4 worm cellular contexts compared by ENCODE assay signal in genomic region chrIII:13070548-13071050, ce11.
TF ChIP-seq lines count a peak whose summit lies in the region.

TSS of gene Y39E4B.6 (plus strand) at chrIII:13070756.

TF ChIP-seq in whole organism, L2 larva, 48 proteins besides CTCF, POLR2A, EP300 and RAD21 (continues in another document):
- TF ChIP-seq nhr-10 (tag; optimal IDR thresholded peaks at IDR 0.05; lab: Kevin White, UChicago) (peak; percentile 64), elt-3 (tag; optimal IDR thresholded peaks at IDR 0.05; lab: Kevin White, UChicago) (no peak), nhr-21 (tag; optimal IDR thresholded peaks at IDR 0.05; lab: Kevin White, UChicago) (peak; percentile 92), alr-1 (tag; optimal IDR thresholded peaks at IDR 0.05; lab: Kevin White, UChicago) (no peak), dmd-4 (tag; optimal IDR thresholded peaks at IDR 0.05; lab: Kevin White, UChicago) (no peak), ztf-1 (GFP tag; conservative IDR thresholded peaks at IDR 0.05; lab: Robert Waterston, UW) (0 out of 2 replicates have a peak, but pooled peaks have one; percentile 60), nhr-23 (tag; optimal IDR thresholded peaks at IDR 0.05; lab: Kevin White, UChicago) (no peak), R02D3.7 (tag; optimal IDR thresholded peaks at IDR 0.05; lab: Kevin White, UChicago) (no peak), ztf-11 (tag; optimal IDR thresholded peaks at IDR 0.05; lab: Kevin White, UChicago) (peak; percentile 59), egl-27 (tag; optimal IDR thresholded peaks at IDR 0.05; lab: Kevin White, UChicago) (peak; percentile 95), nhr-11 (tag; optimal IDR thresholded peaks at IDR 0.05; lab: Kevin White, UChicago) (no peak), lin-11 (tag; optimal IDR thresholded peaks at IDR 0.05; lab: Kevin White, UChicago) (peak; percentile 92), fos-1 (tag; optimal IDR thresholded peaks at IDR 0.05; lab: Kevin White, UChicago) (peak; percentile 87), gmeb-1 (tag; optimal IDR thresholded peaks at IDR 0.05; lab: Kevin White, UChicago) (peak; percentile 87), mbf-1 (tag; optimal IDR thresholded peaks at IDR 0.05; lab: Kevin White, UChicago) (no peak), ztf-4 (tag; optimal IDR thresholded peaks at IDR 0.05; lab: Kevin White, UChicago) (peak; percentile 90), Y55F3AM.14 (GFP tag; optimal IDR thresholded peaks at IDR 0.05; lab: Kevin White, UChicago) (peak; percentile 98), nhr-12 (tag; optimal IDR thresholded peaks at IDR 0.05; lab: Kevin White, UChicago) (peak; percentile 22), unc-55 (GFP tag; optimal IDR thresholded peaks at IDR 0.05; lab: Kevin White, UChicago) (peak; percentile 98), sma-3 (GFP tag; optimal IDR thresholded peaks at IDR 0.05; lab: Kevin White, UChicago) (peak; percentile 98), snpc-4 (tag; optimal IDR thresholded peaks at IDR 0.05; lab: Kevin White, UChicago) (peak; percentile 73), ceh-16 (tag; optimal IDR thresholded peaks at IDR 0.05; lab: Kevin White, UChicago) (peak; percentile 62), blmp-1 (tag; optimal IDR thresholded peaks at IDR 0.05; lab: Kevin White, UChicago; ENCODE audit: insufficient read depth) (peak; percentile 85)

TF ChIP-seq in whole organism, L4 larva, 104 proteins besides CTCF, POLR2A, EP300 and RAD21 (continues in another document):
- TF ChIP-seq T26A8.4 (GFP tag; IDR thresholded peaks at IDR 0.05; lab: Robert Waterston, UW), result peak; percentile 89
- no peak for TF ChIP-seq Y105C5A.15 (GFP tag; IDR thresholded peaks at IDR 0.05; lab: Robert Waterston, UW)
- peak; percentile 35 to 97 for TF ChIP-seq hif-1 (tag; optimal IDR thresholded peaks at IDR 0.05; lab: Kevin White, UChicago)
- TF ChIP-seq saeg-2 (GFP tag; IDR thresholded peaks at IDR 0.05; lab: Robert Waterston, UW), result peak; percentile 79; the same call in 1 of the 2 replicates
- peak; percentile 95 for TF ChIP-seq F37D6.2 (tag; optimal IDR thresholded peaks at IDR 0.05; lab: Kevin White, UChicago)
- TF ChIP-seq sdz-12 (GFP tag; optimal IDR thresholded peaks at IDR 0.05; lab: Kevin White, UChicago), result peak; percentile 36
- TF ChIP-seq rbr-2 (tag; optimal IDR thresholded peaks at IDR 0.05; lab: Kevin White, UChicago), result peak; percentile 98
- peak; percentile 63; the same call in 1 of the 2 replicates for TF ChIP-seq mxl-2 (GFP tag; conservative IDR thresholded peaks at IDR 0.05; lab: Robert Waterston, UW)
- TF ChIP-seq R02D3.7 (tag; optimal IDR thresholded peaks at IDR 0.05; lab: Kevin White, UChicago), result no peak
- TF ChIP-seq Y5F2A.4 (GFP tag; optimal IDR thresholded peaks at IDR 0.05; lab: Kevin White, UChicago), result peak; percentile 51
- TF ChIP-seq lin-15B (tag; optimal IDR thresholded peaks at IDR 0.05; lab: Kevin White, UChicago), result peak; percentile 42
- TF ChIP-seq ztf-7 (tag; optimal IDR thresholded peaks at IDR 0.05; lab: Kevin White, UChicago), result no peak
- TF ChIP-seq jun-1 (tag; optimal IDR thresholded peaks at IDR 0.05; lab: Kevin White, UChicago), result peak; percentile 88
- TF ChIP-seq lin-29 (GFP tag; IDR thresholded peaks at IDR 0.05; lab: Robert Waterston, UW), result peak; percentile 73
- TF ChIP-seq zip-2 (tag; optimal IDR thresholded peaks at IDR 0.05; lab: Kevin White, UChicago), result no peak
- TF ChIP-seq aly-2 (tag; optimal IDR thresholded peaks at IDR 0.05; lab: Kevin White, UChicago), result no peak
- TF ChIP-seq php-3 (GFP tag; IDR thresholded peaks at IDR 0.05; lab: Robert Waterston, UW), result 0 out of 2 replicates have a peak, but pooled peaks have one; percentile 37
- TF ChIP-seq lin-13 (GFP tag; optimal IDR thresholded peaks at IDR 0.05; lab: Kevin White, UChicago), result peak; percentile 92
- peak; percentile 97 for TF ChIP-seq ceh-20 (GFP tag; IDR thresholded peaks at IDR 0.05; lab: Robert Waterston, UW)
- no peak for TF ChIP-seq F10B5.3 (tag; optimal IDR thresholded peaks at IDR 0.05; lab: Kevin White, UChicago)
- 0 out of 2 replicates have a peak, but pooled peaks have one; percentile 50 for TF ChIP-seq dmd-8 (GFP tag; IDR thresholded peaks at IDR 0.05; lab: Robert Waterston, UW)
- peak; percentile 97 for TF ChIP-seq set-16 (GFP tag; IDR thresholded peaks at IDR 0.05; lab: Robert Waterston, UW)
- no peak for TF ChIP-seq tag-97 (GFP tag; IDR thresholded peaks at IDR 0.05; lab: Robert Waterston, UW)

TF ChIP-seq in whole organism, late embryonic, 69 proteins besides CTCF, POLR2A, EP300 and RAD21 (continues in another document):
- TF ChIP-seq npax-4 (tag; optimal IDR thresholded peaks at IDR 0.05; lab: Kevin White, UChicago) (no peak), fkh-10 (GFP tag; optimal IDR thresholded peaks at IDR 0.05; lab: Kevin White, UChicago) (peak; percentile 35), ceh-22 (tag; optimal IDR thresholded peaks at IDR 0.05; lab: Kevin White, UChicago) (peak; percentile 9), pha-2 (tag; optimal IDR thresholded peaks at IDR 0.05; lab: Kevin White, UChicago) (peak; percentile 76), fax-1 (tag; optimal IDR thresholded peaks at IDR 0.05; lab: Kevin White, UChicago) (no peak), mec-3 (tag; optimal IDR thresholded peaks at IDR 0.05; lab: Kevin White, UChicago; ENCODE audit: borderline replicate concordance) (no peak), pha-4 (tag; optimal IDR thresholded peaks at IDR 0.05; lab: Kevin White, UChicago) (no peak), T23F11.4 (GFP tag; optimal IDR thresholded peaks at IDR 0.05; lab: Kevin White, UChicago) (peak; percentile 91), ceh-48 (tag; optimal IDR thresholded peaks at IDR 0.05; lab: Kevin White, UChicago) (peak; percentile 89), unc-86 (tag; optimal IDR thresholded peaks at IDR 0.05; lab: Kevin White, UChicago) (peak; percentile 94), ets-4 (tag; optimal IDR thresholded peaks at IDR 0.05; lab: Kevin White, UChicago) (peak; percentile 88), nhr-11 (tag; optimal IDR thresholded peaks at IDR 0.05; lab: Kevin White, UChicago) (no peak), ceh-34 (tag; optimal IDR thresholded peaks at IDR 0.05; lab: Kevin White, UChicago) (peak; percentile 99), F13H6.1 (tag; optimal IDR thresholded peaks at IDR 0.05; lab: Kevin White, UChicago) (peak; percentile 88), ceh-31 (tag; optimal IDR thresholded peaks at IDR 0.05; lab: Kevin White, UChicago) (peak; percentile 99), unc-55 (GFP tag; optimal IDR thresholded peaks at IDR 0.05; lab: Kevin White, UChicago) (peak; percentile 74), hlh-30 (tag; optimal IDR thresholded peaks at IDR 0.05; lab: Kevin White, UChicago; ENCODE audit: insufficient read depth) (peak; percentile 77), C08G9.2 (tag; optimal IDR thresholded peaks at IDR 0.05; lab: Kevin White, UChicago) (peak; percentile 71), ceh-18 (tag; optimal IDR thresholded peaks at IDR 0.05; lab: Kevin White, UChicago) (peak; percentile 99), tbx-2 (tag; optimal IDR thresholded peaks at IDR 0.05; lab: Kevin White, UChicago) (peak; percentile 98), ceh-6 (GFP tag; optimal IDR thresholded peaks at IDR 0.05; lab: Kevin White, UChicago) (peak; percentile 76), hlh-15 (tag; optimal IDR thresholded peaks at IDR 0.05; lab: Kevin White, UChicago) (no peak), lin-11 (tag; optimal IDR thresholded peaks at IDR 0.05; lab: Kevin White, UChicago) (peak; percentile 31), ceh-14 (tag; optimal IDR thresholded peaks at IDR 0.05; lab: Kevin White, UChicago) (peak; percentile 97), sox-2 (GFP tag; IDR thresholded peaks at IDR 0.05; lab: Robert Waterston, UW) (peak; percentile 61), elt-2 (tag; optimal IDR thresholded peaks at IDR 0.05; lab: Kevin White, UChicago) (peak; percentile 88)

TF ChIP-seq in whole organism, mixed stage, embryonic, 35 proteins besides CTCF, POLR2A, EP300 and RAD21 (continues in another document):
- peak; percentile 95 for TF ChIP-seq ztf-11 (tag; optimal IDR thresholded peaks at IDR 0.05; lab: Kevin White, UChicago)
- TF ChIP-seq sptf-1 (tag; optimal IDR thresholded peaks at IDR 0.05; lab: Kevin White, UChicago), result peak; percentile 97
- no peak for TF ChIP-seq nhr-2 (tag; optimal IDR thresholded peaks at IDR 0.05; lab: Kevin White, UChicago)
- peak; percentile 79 for TF ChIP-seq flh-1 (GFP tag; optimal IDR thresholded peaks at IDR 0.05; lab: Kevin White, UChicago)
- TF ChIP-seq cnd-1 (tag; optimal IDR thresholded peaks at IDR 0.05; lab: Kevin White, UChicago), result peak; percentile 89
- TF ChIP-seq nhr-237 (tag; optimal IDR thresholded peaks at IDR 0.05; lab: Kevin White, UChicago), result peak; percentile 96
- peak; percentile 78 for TF ChIP-seq bed-3 (GFP tag; optimal IDR thresholded peaks at IDR 0.05; lab: Kevin White, UChicago)
- peak; percentile 89 for TF ChIP-seq lsy-2 (tag; optimal IDR thresholded peaks at IDR 0.05; lab: Kevin White, UChicago)
- peak; percentile 98 for TF ChIP-seq lin-13 (tag; optimal IDR thresholded peaks at IDR 0.05; lab: Kevin White, UChicago)
- TF ChIP-seq drap-1 (GFP tag; optimal IDR thresholded peaks at IDR 0.05; lab: Kevin White, UChicago), result peak; percentile 94
- peak; percentile 36 for TF ChIP-seq hlh-1 (tag; optimal IDR thresholded peaks at IDR 0.05; lab: Kevin White, UChicago)
- TF ChIP-seq nhr-12 (tag; optimal IDR thresholded peaks at IDR 0.05; lab: Kevin White, UChicago), result peak; percentile 91
- TF ChIP-seq ham-2 (GFP tag; optimal IDR thresholded peaks at IDR 0.05; lab: Kevin White, UChicago), result peak; percentile 91
- no peak for TF ChIP-seq zip-8 (tag; optimal IDR thresholded peaks at IDR 0.05; lab: Kevin White, UChicago)
- TF ChIP-seq mep-1 (tag; optimal IDR thresholded peaks at IDR 0.05; lab: Kevin White, UChicago), result peak; percentile 98
- peak; percentile 58 for TF ChIP-seq lin-32 (GFP tag; optimal IDR thresholded peaks at IDR 0.05; lab: Kevin White, UChicago)
- TF ChIP-seq nhr-76 (tag; optimal IDR thresholded peaks at IDR 0.05; lab: Kevin White, UChicago), result no peak
- no peak for TF ChIP-seq elt-1 (tag; optimal IDR thresholded peaks at IDR 0.05; lab: Kevin White, UChicago; ENCODE audit: borderline replicate concordance, insufficient read depth)
- no peak for TF ChIP-seq sem-2 (GFP tag; optimal IDR thresholded peaks at IDR 0.05; lab: Kevin White, UChicago)
- TF ChIP-seq blmp-1 (tag; optimal IDR thresholded peaks at IDR 0.05; lab: Kevin White, UChicago), result no peak
- TF ChIP-seq mls-2 (tag; optimal IDR thresholded peaks at IDR 0.05; lab: Kevin White, UChicago), result peak; percentile 96
- peak; percentile 76 for TF ChIP-seq tbx-8 (GFP tag; optimal IDR thresholded peaks at IDR 0.05; lab: Kevin White, UChicago)
- TF ChIP-seq unc-120 (tag; optimal IDR thresholded peaks at IDR 0.05; lab: Kevin White, UChicago; ENCODE audit: poor library complexity, severe bottlenecking), result peak; percentile 86
- peak; percentile 85 for TF ChIP-seq pha-4 (tag; optimal IDR thresholded peaks at IDR 0.05; lab: Kevin White, UChicago)
- no peak for TF ChIP-seq elt-3 (tag; optimal IDR thresholded peaks at IDR 0.05; lab: Kevin White, UChicago)
- peak; percentile 90 for TF ChIP-seq M03D4.4 (tag; optimal IDR thresholded peaks at IDR 0.05; lab: Kevin White, UChicago)
- no peak for TF ChIP-seq nhr-28 (tag; optimal IDR thresholded peaks at IDR 0.05; lab: Kevin White, UChicago)
- TF ChIP-seq unc-39 (tag; optimal IDR thresholded peaks at IDR 0.05; lab: Kevin White, UChicago), result peak; percentile 85
